Comparison of ENCODE assay signal across 4 worm cellular contexts in genomic region chrX:5631626-5632025, ce11.
A peak's percentile ranks its signal among the peaks of the same experiment; 100 is the strongest.
TF ChIP-seq lines count a peak whose summit lies in the region.

Gene T22B7.8, plus strand, starts transcription at chrX:5631926.

TF ChIP-seq in whole organism, L1 larva, 84 proteins besides CTCF, POLR2A, EP300 and RAD21:
- TF ChIP-seq mef-2 (tag; optimal IDR thresholded peaks at IDR 0.05; lab: Kevin White, UChicago), result no peak
- peak; percentile 6 for TF ChIP-seq elt-2 (tag; optimal IDR thresholded peaks at IDR 0.05; lab: Kevin White, UChicago)

TF ChIP-seq in whole organism, L2 larva, 48 proteins besides CTCF, POLR2A, EP300 and RAD21:
- TF ChIP-seq fos-1 (tag; optimal IDR thresholded peaks at IDR 0.05; lab: Kevin White, UChicago) (peak; percentile 11), crh-2 (tag; optimal IDR thresholded peaks at IDR 0.05; lab: Kevin White, UChicago) (no peak)

TF ChIP-seq in whole organism, L3 larva, 47 proteins besides CTCF, POLR2A, EP300 and RAD21:
- TF ChIP-seq nfya-1 (tag; optimal IDR thresholded peaks at IDR 0.05; lab: Kevin White, UChicago; ENCODE audit: insufficient read depth) (no peak), nhr-77 (tag; optimal IDR thresholded peaks at IDR 0.05; lab: Kevin White, UChicago) (no peak), elt-2 (tag; optimal IDR thresholded peaks at IDR 0.05; lab: Kevin White, UChicago) (peak; percentile 25)

TF ChIP-seq in whole organism, L4 larva, 104 proteins besides CTCF, POLR2A, EP300 and RAD21:
- TF ChIP-seq hlh-30 (tag; optimal IDR thresholded peaks at IDR 0.05; lab: Kevin White, UChicago; ENCODE audit: insufficient read depth) (no peak), pqm-1 (tag; optimal IDR thresholded peaks at IDR 0.05; lab: Kevin White, UChicago) (peak; percentile 56), unc-130 (GFP tag; optimal IDR thresholded peaks at IDR 0.05; lab: Kevin White, UChicago) (no peak), dve-1 (tag; optimal IDR thresholded peaks at IDR 0.05; lab: Kevin White, UChicago; ENCODE audit: insufficient read depth) (no peak), set-16 (GFP tag; IDR thresholded peaks at IDR 0.05; lab: Robert Waterston, UW) (no peak)

Comparison
In these comparisons a context has a peak if more than half of its experiments do, and no peak if none do; other contexts are left out.
1. Of the 29 proteins assayed by ChIP-seq in both whole organism, L4 larva and whole organism, L1 larva: peak only in whole organism, L4 larva: pqm-1; only in whole organism, L1 larva: none; in both: none; in neither: 28.